Fruit fly (Drosophila melanogaster) whole organism, embryonic: ENCODE results near the gene Aptx.

Source experiments
- Aef1 ChIP-seq: fragments of 200-800 bp; sonication (Bioruptor generic); IDR thresholded peaks from 3 replicates; pipeline ENCODE4 v1.3.6; 2022; ENCODE audit warnings: missing biosample characterization, missing genetic modification characterization
- Awh ChIP-seq: fragments of 200-800 bp; sonication (Bioruptor generic); IDR thresholded peaks from 2 replicates; pipeline ENCODE4, ENCODE4 v1.3.6; 2022; ENCODE audit warnings: missing biosample characterization, missing genetic modification characterization
- B-H2 ChIP-seq: fragments of 200-800 bp; sonication (Bioruptor generic); optimal IDR thresholded peaks from 2 replicates; lab custom pipeline; 2018; ENCODE audit warnings: missing biosample characterization, mild to moderate bottlenecking, missing genetic modification characterization
- Bteb2 ChIP-seq: fragments of 200-800 bp; sonication (Bioruptor generic); optimal IDR thresholded peaks from 2 replicates; lab custom pipeline; 2016; ENCODE audit warnings: missing biosample characterization, missing genetic modification characterization
- CG10147 ChIP-seq: fragments of 200-800 bp; sonication (Bioruptor generic); optimal IDR thresholded peaks from 2 replicates; lab custom pipeline; 2019; ENCODE audit warnings: missing biosample characterization, mild to moderate bottlenecking, missing genetic modification characterization, moderate library complexity
- CG12942 ChIP-seq: fragments of 200-800 bp; sonication (Bioruptor generic); optimal IDR thresholded peaks from 3 replicates; lab custom pipeline; 2016; ENCODE audit warnings: missing biosample characterization, missing genetic modification characterization
- CG13424 ChIP-seq: fragments of 200-800 bp; sonication (Bioruptor generic); optimal IDR thresholded peaks from 2 replicates; lab custom pipeline; 2019; ENCODE audit warnings: missing biosample characterization, mild to moderate bottlenecking, missing genetic modification characterization, moderate library complexity
- CG1602 ChIP-seq: fragments of 200-800 bp; sonication (Bioruptor generic); optimal IDR thresholded peaks from 3 replicates; lab custom pipeline; 2016; ENCODE audit warnings: missing biosample characterization, missing genetic modification characterization
- CG16813 ChIP-seq: fragments of 200-800 bp; sonication (Bioruptor generic); IDR thresholded peaks from 3 replicates; pipeline ENCODE4 v1.3.6; 2022; ENCODE audit warnings: missing biosample characterization, missing genetic modification characterization; ENCODE audit not compliant: partially characterized antibody
- CG16815 ChIP-seq: fragments of 200-800 bp; sonication (Bioruptor generic); optimal IDR thresholded peaks from 3 replicates; lab custom pipeline; 2017; ENCODE audit warnings: missing biosample characterization, mild to moderate bottlenecking, missing genetic modification characterization
- CG17359 ChIP-seq: fragments of 200-800 bp; sonication (Bioruptor generic); optimal IDR thresholded peaks from 3 replicates; lab custom pipeline; 2018; ENCODE audit warnings: missing biosample characterization, mild to moderate bottlenecking, missing genetic modification characterization, moderate library complexity
- CG17829 ChIP-seq: fragments of 200-800 bp; optimal IDR thresholded peaks from 2 replicates; lab custom pipeline; 2019; ENCODE audit warnings: missing biosample characterization, mild to moderate bottlenecking, missing genetic modification characterization, moderate library complexity
- CG18262 ChIP-seq: fragments of 200-800 bp; optimal IDR thresholded peaks from 3 replicates; lab custom pipeline; 2019; ENCODE audit warnings: missing biosample characterization, mild to moderate bottlenecking, missing genetic modification characterization, moderate library complexity
- CG1832 ChIP-seq: fragments of 200-800 bp; sonication (Bioruptor generic); optimal IDR thresholded peaks from 2 replicates; lab custom pipeline; 2017; ENCODE audit warnings: missing biosample characterization, mild to moderate bottlenecking, missing genetic modification characterization, inconsistent platforms
- CG2678 ChIP-seq: fragments of 200-800 bp; sonication (Bioruptor generic); optimal IDR thresholded peaks from 3 replicates; lab custom pipeline; 2019; ENCODE audit warnings: missing biosample characterization, mild to moderate bottlenecking, missing genetic modification characterization, moderate library complexity
- CG43689 ChIP-seq: fragments of 200-800 bp; sonication (Bioruptor generic); IDR thresholded peaks from 2 replicates; pipeline ENCODE4 v1.3.6; 2022; ENCODE audit warnings: missing biosample characterization, missing genetic modification characterization
- CG4820 ChIP-seq: fragments of 200-800 bp; sonication (Bioruptor generic); optimal IDR thresholded peaks from 3 replicates; lab custom pipeline; 2016; ENCODE audit warnings: missing biosample characterization, missing genetic modification characterization
- CG6683 ChIP-seq: fragments of 200-800 bp; sonication (Bioruptor generic); optimal IDR thresholded peaks from 2 replicates; lab custom pipeline; 2017; ENCODE audit warnings: missing biosample characterization, mild to moderate bottlenecking, missing genetic modification characterization, missing genetic modification reagents
- CG7745 ChIP-seq: fragments of 200-800 bp; sonication (Bioruptor generic); optimal IDR thresholded peaks from 2 replicates; lab custom pipeline; 2018; ENCODE audit warnings: missing biosample characterization, mild to moderate bottlenecking, missing genetic modification characterization, moderate library complexity
- CG8089 ChIP-seq: fragments of 200-800 bp; sonication (Bioruptor generic); optimal IDR thresholded peaks from 3 replicates; lab custom pipeline; 2016; ENCODE audit warnings: missing biosample characterization, missing genetic modification characterization
- CG9876 ChIP-seq: fragments of 200-800 bp; sonication (Bioruptor generic); optimal IDR thresholded peaks from 2 replicates; lab custom pipeline; 2016; ENCODE audit warnings: missing biosample characterization, missing genetic modification characterization
- CrebB ChIP-seq: fragments of 200-800 bp; sonication (Bioruptor generic); optimal IDR thresholded peaks from 3 replicates; lab custom pipeline; 2018; ENCODE audit warnings: missing biosample characterization, mild to moderate bottlenecking, missing genetic modification characterization
- HLH3B ChIP-seq: fragments of 200-800 bp; sonication (Bioruptor generic); IDR thresholded peaks from 2 replicates; pipeline ENCODE4 v1.3.6; 2022; ENCODE audit warnings: missing biosample characterization, missing genetic modification characterization
- Mad ChIP-seq: fragments of 200-800 bp; sonication (Bioruptor generic); optimal IDR thresholded peaks from 2 replicates; lab custom pipeline; 2016; ENCODE audit warnings: missing biosample characterization, missing genetic modification characterization
- Mes4 ChIP-seq: fragments of 200-800 bp; sonication (Bioruptor generic); optimal IDR thresholded peaks from 2 replicates; lab custom pipeline; 2016; ENCODE audit warnings: missing biosample characterization, missing genetic modification characterization
- NC2α ChIP-seq: fragments of 200-800 bp; sonication (Bioruptor generic); optimal IDR thresholded peaks from 2 replicates; lab custom pipeline; 2016; ENCODE audit warnings: missing biosample characterization, missing genetic modification characterization
- Nf-YA ChIP-seq: fragments of 200-800 bp; sonication (Bioruptor generic); IDR thresholded peaks from 2 replicates; pipeline ENCODE4 v1.3.6; 2022; ENCODE audit warnings: missing biosample characterization, missing genetic modification characterization
- Opbp ChIP-seq: fragments of 200-800 bp; sonication (Bioruptor generic); IDR thresholded peaks from 3 replicates; pipeline ENCODE4 v1.3.6; 2022; ENCODE audit warnings: missing biosample characterization, missing genetic modification characterization; ENCODE audit not compliant: partially characterized antibody
- Side ChIP-seq: fragments of 200-800 bp; sonication (Bioruptor generic); optimal IDR thresholded peaks from 2 replicates; lab custom pipeline; 2016; ENCODE audit warnings: missing biosample characterization, missing genetic modification characterization
- Ssrp ChIP-seq: fragments of 200-800 bp; sonication (Bioruptor generic); optimal IDR thresholded peaks from 2 replicates; lab custom pipeline; 2018; ENCODE audit warnings: missing biosample characterization, mild to moderate bottlenecking, missing genetic modification characterization, moderate library complexity
- Usf ChIP-seq: fragments of 200-800 bp; sonication (Bioruptor generic); optimal IDR thresholded peaks from 2 replicates; lab custom pipeline; 2017; ENCODE audit warnings: missing genotype, missing biosample characterization, missing genetic modification characterization
- ac ChIP-seq: fragments of 200-800 bp; sonication (Bioruptor generic); optimal IDR thresholded peaks from 3 replicates; lab custom pipeline; 2017; ENCODE audit warnings: missing biosample characterization, mild to moderate bottlenecking, missing genetic modification characterization
- ap ChIP-seq: fragments of 200-800 bp; sonication (Bioruptor generic); IDR thresholded peaks from 2 replicates; pipeline ENCODE4 v1.3.6; 2022; ENCODE audit warnings: missing biosample characterization, missing genetic modification characterization
- ase ChIP-seq: fragments of 200-800 bp; sonication (Bioruptor generic); IDR thresholded peaks from 3 replicates; pipeline ENCODE4 v1.3.6; 2022; ENCODE audit warnings: missing biosample characterization, missing genetic modification characterization
- bab2 ChIP-seq: fragments of 200-800 bp; sonication (Bioruptor generic); optimal IDR thresholded peaks from 2 replicates; lab custom pipeline; 2016; ENCODE audit warnings: missing biosample characterization, missing genetic modification characterization
- bigmax ChIP-seq: fragments of 200-800 bp; sonication (Bioruptor generic); optimal IDR thresholded peaks from 2 replicates; lab custom pipeline; 2018; ENCODE audit warnings: missing biosample characterization, mild to moderate bottlenecking, missing genetic modification characterization
- eve ChIP-seq, 2 experiments: fragments of >200 bp; optimal IDR thresholded peaks; 2 replicates each; lab custom pipeline; 2017; ENCODE audit warnings: missing biosample characterization in 2 of 2, missing genetic modification characterization in 2 of 2
- ewg ChIP-seq: fragments of 200-800 bp; sonication (Bioruptor generic); optimal IDR thresholded peaks from 3 replicates; lab custom pipeline; 2017; ENCODE audit warnings: mild to moderate bottlenecking, missing biosample characterization, missing genetic modification reagents, missing genetic modification characterization
- fd3F ChIP-seq: fragments of 200-800 bp; sonication (Bioruptor generic); optimal IDR thresholded peaks from 2 replicates; lab custom pipeline; 2018; ENCODE audit warnings: missing biosample characterization, mild to moderate bottlenecking, missing genetic modification characterization, moderate library complexity
- gce ChIP-seq: fragments of 200-800 bp; sonication (Bioruptor generic); IDR thresholded peaks from 3 replicates; pipeline ENCODE4 v1.3.6; 2022; ENCODE audit warnings: missing biosample characterization, missing genetic modification characterization
- gcm2 ChIP-seq: fragments of 200-800 bp; sonication (Bioruptor generic); optimal IDR thresholded peaks from 2 replicates; lab custom pipeline; 2016; ENCODE audit warnings: missing biosample characterization, missing genetic modification characterization
- gfzf ChIP-seq: fragments of 200-800 bp; sonication (Bioruptor generic); optimal IDR thresholded peaks from 2 replicates; lab custom pipeline; 2016; ENCODE audit warnings: missing biosample characterization, mild to moderate bottlenecking, missing genetic modification characterization, moderate library complexity
- kni ChIP-seq: fragments of 200-800 bp; sonication (Bioruptor generic); optimal IDR thresholded peaks from 3 replicates; lab custom pipeline; 2017; ENCODE audit warnings: mild to moderate bottlenecking, missing biosample characterization, missing genetic modification reagents, missing genetic modification characterization
- maf-S ChIP-seq: fragments of 200-800 bp; sonication (Bioruptor generic); optimal IDR thresholded peaks from 2 replicates; lab custom pipeline; 2016; ENCODE audit warnings: missing biosample characterization, missing genetic modification characterization
- odd ChIP-seq: fragments of 200-800 bp; sonication (Bioruptor generic); optimal IDR thresholded peaks from 2 replicates; lab custom pipeline; 2017; ENCODE audit warnings: missing biosample characterization, mild to moderate bottlenecking, missing genetic modification characterization
- phol ChIP-seq: fragments of 200-800 bp; sonication (Bioruptor generic); optimal IDR thresholded peaks from 3 replicates; lab custom pipeline; 2018; ENCODE audit warnings: missing biosample characterization, mild to moderate bottlenecking, missing genetic modification characterization, moderate library complexity
- pum ChIP-seq: fragments of 200-800 bp; sonication (Bioruptor generic); optimal IDR thresholded peaks from 2 replicates; lab custom pipeline; 2016; ENCODE audit warnings: missing biosample characterization, missing genetic modification characterization
- sima ChIP-seq: fragments of 200-800 bp; sonication (Bioruptor generic); optimal IDR thresholded peaks from 2 replicates; lab custom pipeline; 2016; ENCODE audit warnings: missing biosample characterization, missing genetic modification characterization
- sna ChIP-seq: fragments of 200-800 bp; sonication (Bioruptor generic); IDR thresholded peaks from 2 replicates; pipeline ENCODE4 v1.3.6; 2022; ENCODE audit warnings: missing biosample characterization, missing genetic modification characterization; ENCODE audit not compliant: partially characterized antibody
- tx ChIP-seq: fragments of 200-800 bp; sonication (Bioruptor generic); optimal IDR thresholded peaks from 2 replicates; lab custom pipeline; 2016; ENCODE audit warnings: missing biosample characterization, missing genetic modification characterization
- z ChIP-seq: fragments of 200-800 bp; sonication (Bioruptor generic); IDR thresholded peaks from 3 replicates; pipeline ENCODE4 v1.3.6; 2022; ENCODE audit warnings: missing biosample characterization, missing genetic modification characterization

Gene Aptx

dm6 chr3R:19403096-19403515, at the start of gene Aptx, which contains the start of gene Ino80 (continued):
- TF ChIP-seq CG7745 (tag; lab: Kevin White, UChicago) (no peak), Side (GFP tag; lab: Kevin White, UChicago) (peak; percentile 88), Nf-YA (GFP tag; lab: Robert Waterston, UW) (peak; percentile 80), Usf (GFP tag; lab: Kevin White, UChicago) (peak; percentile 92), fd3F (GFP tag; lab: Kevin White, UChicago) (peak; percentile 89), CG9876 (GFP tag; lab: Kevin White, UChicago) (peak; percentile 86), CG4820 (peak; percentile 94), tx (GFP tag; lab: Kevin White, UChicago) (peak; percentile 95), Opbp (peak; percentile 97), CG43689 (GFP tag; lab: Robert Waterston, UW) (peak; percentile 81), CG12942 (peak; percentile 94), CG13424 (tag; lab: Kevin White, UChicago) (peak; percentile 94), gfzf (peak; percentile 77), CG1602 (GFP tag; lab: Kevin White, UChicago) (peak; percentile 97), CG8089 (GFP tag; lab: Kevin White, UChicago) (peak; percentile 90), Awh (GFP tag; lab: Robert Waterston, UW) (peak; percentile 91), CG16813 (peak; percentile 97), CG16815 (GFP tag; lab: Kevin White, UChicago) (peak; percentile 96), bab2 (GFP tag; lab: Kevin White, UChicago) (peak; percentile 95), HLH3B (GFP tag; lab: Robert Waterston, UW) (peak; percentile 94), ap (GFP tag; lab: Robert Waterston, UW) (peak; percentile 91), CG2678 (tag; lab: Kevin White, UChicago) (peak; percentile 94), CG1832 (GFP tag; lab: Kevin White, UChicago) (no peak), Ssrp (tag; lab: Kevin White, UChicago) (peak; percentile 96), CG6683 (no peak), odd (GFP tag; lab: Kevin White, UChicago) (no peak), ewg (GFP tag; lab: Kevin White, UChicago) (peak; percentile 84), CG10147 (no peak), CG17829 (tag; lab: Kevin White, UChicago) (peak; percentile 95), sima (peak; percentile 75), gcm2 (GFP tag; lab: Kevin White, UChicago) (peak; percentile 84), z (GFP tag; lab: Robert Waterston, UW) (peak; percentile 49; the same call in 1 of the 3 replicates), Mes4 (peak; percentile 88), maf-S (GFP tag; lab: Kevin White, UChicago) (peak; percentile 91), bigmax (GFP tag; lab: Kevin White, UChicago) (peak; percentile 54), CG18262 (tag; lab: Kevin White, UChicago) (peak; percentile 93), eve (GFP tag; optimal IDR thresholded peaks at IDR 0.05; lab: Kevin White, UChicago) (peak in 1 of 2 experiments; percentile 51), Aef1 (peak; percentile 94), NC2α (GFP tag; lab: Kevin White, UChicago) (peak; percentile 83), gce (GFP tag; lab: Robert Waterston, UW) (peak; percentile 84; the same call in 2 of the 3 replicates), kni (GFP tag; lab: Kevin White, UChicago) (no peak), sna (GFP tag; lab: Robert Waterston, UW) (peak; percentile 86), phol (tag; lab: Kevin White, UChicago) (peak; percentile 98), pum (GFP tag; lab: Kevin White, UChicago) (peak; percentile 95), CG17359 (peak; percentile 93), CrebB (tag; lab: Kevin White, UChicago) (peak; percentile 82), Bteb2 (GFP tag; lab: Kevin White, UChicago) (peak; percentile 92), ase (peak; percentile 92), Mad (peak; percentile 94), ac (peak; percentile 79), B-H2 (GFP tag; lab: Kevin White, UChicago) (no peak)
